Fruit fly (Drosophila melanogaster): ENCODE measurements around the gene GstO3.
A peak's percentile ranks its signal among the peaks of the same experiment; 100 is the strongest.

Gene GstO3

dm6 chr3L:8518516-8519087 is at the start of gene GstO3:
GstO3 (plus strand) TSS chr3L:8518885.
- peak; percentile 51 for TF ChIP-seq CG17801 (GFP tag; optimal IDR thresholded peaks at IDR 0.05; ENCODE audit: partially characterized antibody)

dm6 chr3L:8480944-8481343 is 37.7 kb upstream of the GstO3 start:
- TF ChIP-seq CG17801 (GFP tag; optimal IDR thresholded peaks at IDR 0.05; ENCODE audit: partially characterized antibody), result no peak

dm6 chr3L:8506975-8507441 is 11.7 kb upstream of the GstO3 start, which contains the start of gene CG43163:
CG43163 (minus strand) TSS chr3L:8507146.
- TF ChIP-seq CG17801 (GFP tag; optimal IDR thresholded peaks at IDR 0.05; ENCODE audit: partially characterized antibody), result peak; percentile 26

- TF ChIP-seq CG17801 (GFP tag; optimal IDR thresholded peaks at IDR 0.05; ENCODE audit: partially characterized antibody), result no peak
Observed at dm6 chr3L:8509567-8510109, 9.0 kb upstream of the GstO3 start, which contains the start of the genes ZC3H3 and Pus7. ZC3H3 (minus strand) TSS chr3L:8509763. Pus7 (plus strand) TSS chr3L:8510003.

- no peak for TF ChIP-seq CG17801 (GFP tag; optimal IDR thresholded peaks at IDR 0.05; ENCODE audit: partially characterized antibody)
Observed at dm6 chr3L:8512428-8512827, 6.3 kb upstream of the GstO3 start, which contains the start of gene CG6765. CG6765 (plus strand) TSS chr3L:8512767.

- no peak for TF ChIP-seq CG17801 (GFP tag; optimal IDR thresholded peaks at IDR 0.05; ENCODE audit: partially characterized antibody)
Observed at dm6 chr3L:8513258-8513657, 5.4 kb upstream of the GstO3 start.

- TF ChIP-seq CG17801 (GFP tag; optimal IDR thresholded peaks at IDR 0.05; ENCODE audit: partially characterized antibody), result no peak
Observed at dm6 chr3L:8514768-8515167, 3.9 kb upstream of the GstO3 start, which contains the start of gene CG6683. CG6683 (minus strand) TSS chr3L:8514921.

- TF ChIP-seq CG17801 (GFP tag; optimal IDR thresholded peaks at IDR 0.05; ENCODE audit: partially characterized antibody), result no peak
Observed at dm6 chr3L:8519232-8519631, 547 bp downstream of the GstO3 start.

- TF ChIP-seq CG17801 (GFP tag; optimal IDR thresholded peaks at IDR 0.05; ENCODE audit: partially characterized antibody), result no peak
Observed at dm6 chr3L:8520252-8520651, 1.6 kb downstream of the GstO3 start, which contains the start of gene se. se (plus strand) TSS chr3L:8520552.

dm6 chr3L:8523257-8523656 is 4.6 kb downstream of the GstO3 start, which contains the start of gene GstO2:
GstO2 (minus strand) TSS chr3L:8523501.
- peak; percentile 51 for TF ChIP-seq CG17801 (GFP tag; optimal IDR thresholded peaks at IDR 0.05; ENCODE audit: partially characterized antibody)

dm6 chr3L:8524816-8525625 is 6.3 kb downstream of the GstO3 start, which contains the start of the genes GstO1 and foi:
GstO1 (minus strand) TSS chr3L:8524866.
foi (plus strand) TSS chr3L:8525244.
- peak; percentile 55 for TF ChIP-seq CG17801 (GFP tag; optimal IDR thresholded peaks at IDR 0.05; ENCODE audit: partially characterized antibody)

dm6 chr3L:8525691-8526421 is 7.2 kb downstream of the GstO3 start:
- TF ChIP-seq CG17801 (GFP tag; optimal IDR thresholded peaks at IDR 0.05; ENCODE audit: partially characterized antibody), result no peak

dm6 chr3L:8527829-8528228 is 9.1 kb downstream of the GstO3 start:
- no peak for TF ChIP-seq CG17801 (GFP tag; optimal IDR thresholded peaks at IDR 0.05; ENCODE audit: partially characterized antibody)

- peak; percentile 18 for TF ChIP-seq CG17801 (GFP tag; optimal IDR thresholded peaks at IDR 0.05; ENCODE audit: partially characterized antibody)
Observed at dm6 chr3L:8528546-8528945, 9.9 kb downstream of the GstO3 start.

- no peak for TF ChIP-seq CG17801 (GFP tag; optimal IDR thresholded peaks at IDR 0.05; ENCODE audit: partially characterized antibody)
Observed at dm6 chr3L:8529701-8530100, 11.0 kb downstream of the GstO3 start.

All from ovary, adult (tissue).